Worm (Caenorhabditis elegans): ENCODE results near the gene plc-4.
A peak's percentile ranks its signal among the peaks of the same experiment; 100 is the strongest.

The plc-4 gene

ce11 chrIV:7523744-7524143 is 11.3 kb upstream of the plc-4 start:
- no peak for TF ChIP-seq unc-30 (tag; optimal IDR thresholded peaks at IDR 0.05)
- TF ChIP-seq lin-14 (GFP tag; optimal IDR thresholded peaks at IDR 0.05), result peak; percentile 43

- TF ChIP-seq fkh-8 (tag; optimal IDR thresholded peaks at IDR 0.05) (no peak), nhr-85 (tag) (peak; percentile 29), lin-14 (GFP tag; optimal IDR thresholded peaks at IDR 0.05) (peak; percentile 28)
These were observed 9.1 kb upstream of the plc-4 start for ce11 chrIV:7521591-7521990.

ce11 chrIV:7520841-7521240 is 8.4 kb upstream of the plc-4 start:
- no peak for TF ChIP-seq ceh-8 (GFP tag; optimal IDR thresholded peaks at IDR 0.05)
- TF ChIP-seq nhr-76 (tag; optimal IDR thresholded peaks at IDR 0.05), result no peak
- no peak for TF ChIP-seq efl-3 (GFP tag; optimal IDR thresholded peaks at IDR 0.05)
- no peak for TF ChIP-seq sox-4 (tag; optimal IDR thresholded peaks at IDR 0.05)
- peak in 1 of 2 experiments; percentile 16 for TF ChIP-seq lin-35 (GFP tag; optimal IDR thresholded peaks at IDR 0.05)
- peak; percentile 72 for TF ChIP-seq elt-2 (tag; optimal IDR thresholded peaks at IDR 0.05)

- TF ChIP-seq nhr-76 (tag; optimal IDR thresholded peaks at IDR 0.05), result no peak
- TF ChIP-seq rnt-1 (tag; optimal IDR thresholded peaks at IDR 0.05), result no peak
- TF ChIP-seq fkh-4 (tag; optimal IDR thresholded peaks at IDR 0.05; ENCODE audit: borderline replicate concordance), result no peak
- no peak for TF ChIP-seq xbp-1 (tag; optimal IDR thresholded peaks at IDR 0.05)
- no peak for TF ChIP-seq isw-1 (GFP tag; IDR thresholded peaks at IDR 0.05)
- TF ChIP-seq efl-1 (optimal IDR thresholded peaks at IDR 0.05), result no peak
- TF ChIP-seq efl-1 (GFP tag; optimal IDR thresholded peaks at IDR 0.05 in 1 of 2), result peak in 1 of 2 experiments; percentile 68
- TF ChIP-seq efl-3 (GFP tag; optimal IDR thresholded peaks at IDR 0.05), result no peak
- TF ChIP-seq lin-35 (GFP tag; optimal IDR thresholded peaks at IDR 0.05), result peak in 1 of 2 experiments; percentile 2
These were observed 7.8 kb upstream of the plc-4 start for ce11 chrIV:7520258-7520657.

- TF ChIP-seq ztf-4 (tag; optimal IDR thresholded peaks at IDR 0.05) (no peak), swsn-7 (tag; optimal IDR thresholded peaks at IDR 0.05) (no peak), unc-30 (tag; optimal IDR thresholded peaks at IDR 0.05) (no peak), xbp-1 (tag; optimal IDR thresholded peaks at IDR 0.05) (no peak)
These were observed 3.7 kb upstream of the plc-4 start, which contains the start of the genes R05G6.9 and R05G6.3 for ce11 chrIV:7516167-7516566. Gene R05G6.9, minus strand, starts transcription at chrIV:7516267. Gene R05G6.3, plus strand, starts transcription at chrIV:7516552.

- no peak for TF ChIP-seq mep-1 (tag; optimal IDR thresholded peaks at IDR 0.05)
- TF ChIP-seq ceh-82 (tag; optimal IDR thresholded peaks at IDR 0.05), result no peak
- TF ChIP-seq unc-130 (tag; optimal IDR thresholded peaks at IDR 0.05), result no peak
- TF ChIP-seq nhr-77 (tag; optimal IDR thresholded peaks at IDR 0.05), result no peak
- TF ChIP-seq mef-2 (tag; optimal IDR thresholded peaks at IDR 0.05), result no peak
- no peak for TF ChIP-seq aha-1 (tag; optimal IDR thresholded peaks at IDR 0.05)
- no peak for TF ChIP-seq elt-2 (tag; optimal IDR thresholded peaks at IDR 0.05)
- peak in 1 of 2 experiments; percentile 7 for TF ChIP-seq lin-35 (GFP tag; optimal IDR thresholded peaks at IDR 0.05)
- no peak for TF ChIP-seq dsc-1 (tag; optimal IDR thresholded peaks at IDR 0.05)
- no peak for TF ChIP-seq sptf-1 (tag; optimal IDR thresholded peaks at IDR 0.05)
- no peak for TF ChIP-seq Y116A8C.19 (tag; optimal IDR thresholded peaks at IDR 0.05; ENCODE audit: borderline replicate concordance)
- TF ChIP-seq egl-13 (tag; optimal IDR thresholded peaks at IDR 0.05), result no peak
- no peak for TF ChIP-seq fkh-8 (tag; optimal IDR thresholded peaks at IDR 0.05)
- TF ChIP-seq efl-1 (optimal IDR thresholded peaks at IDR 0.05), result peak in 1 of 2 experiments; percentile 10
- peak in 1 of 2 experiments; percentile 40 for TF ChIP-seq efl-1 (GFP tag; optimal IDR thresholded peaks at IDR 0.05 in 1 of 2)
- TF ChIP-seq nhr-28 (tag; optimal IDR thresholded peaks at IDR 0.05), result no peak
- TF ChIP-seq pag-3 (tag; optimal IDR thresholded peaks at IDR 0.05; ENCODE audit: borderline replicate concordance, insufficient read depth), result no peak
- peak in 2 of 3 experiments; percentile 29 to 37 for TF ChIP-seq dpl-1 (GFP tag; optimal IDR thresholded peaks at IDR 0.05)
- TF ChIP-seq skn-1 (tag; optimal IDR thresholded peaks at IDR 0.05), result no peak
These were observed 1.6 kb downstream of the plc-4 start for ce11 chrIV:7510829-7511228.

Data from whole organism, L1 larva.